Worm (Caenorhabditis elegans) whole organism, L3 larva: ENCODE data around the gene F20C5.11.
"Not testable (repeated sequence)": the region's sequence is repeated elsewhere in the genome, so short reads cannot be mapped to it uniquely, and the experiment has no call there.

Source experiments
- R02D3.7 ChIP-seq: fragments of 150-350 bp; optimal IDR thresholded peaks from 2 replicates; lab custom pipeline; 2014; ENCODE audit warnings: missing biosample characterization, missing genetic modification characterization
- ZK546.5 ChIP-seq: sonication (generic microtip); optimal IDR thresholded peaks from 2 replicates; lab custom pipeline; 2017; ENCODE audit warnings: missing biosample characterization, missing genetic modification characterization
- aly-2 ChIP-seq: fragments of 150-350 bp; optimal IDR thresholded peaks from 2 replicates; lab custom pipeline; 2014; ENCODE audit warnings: missing biosample characterization, missing genetic modification characterization
- ama-1 ChIP-seq: fragments of 150-350 bp; optimal IDR thresholded peaks from 2 replicates; lab custom pipeline; 2018
- ceh-16 ChIP-seq: sonication (generic microtip); optimal IDR thresholded peaks from 2 replicates; lab custom pipeline; 2017; ENCODE audit warnings: missing biosample characterization, missing genetic modification characterization
- ceh-28 ChIP-seq: fragments of 150-350 bp; optimal IDR thresholded peaks from 2 replicates; lab custom pipeline; 2014; ENCODE audit warnings: missing biosample characterization, missing genetic modification reagents, missing genetic modification characterization
- ceh-82 ChIP-seq: fragments of 150-350 bp; optimal IDR thresholded peaks from 2 replicates; lab custom pipeline; 2014; ENCODE audit warnings: missing biosample characterization, missing genetic modification characterization
- ceh-9 ChIP-seq: sonication (generic microtip); optimal IDR thresholded peaks from 2 replicates; lab custom pipeline; 2018; ENCODE audit warnings: missing biosample characterization, missing genetic modification characterization
- daf-12 ChIP-seq: fragments of 150-350 bp; optimal IDR thresholded peaks from 2 replicates; lab custom pipeline; 2014; ENCODE audit warnings: missing biosample characterization, missing genetic modification reagents, missing genetic modification characterization
- egl-27 ChIP-seq: sonication (generic microtip); optimal IDR thresholded peaks from 4 replicates; lab custom pipeline; 2017; ENCODE audit warnings: missing biosample characterization, missing genetic modification reagents, missing genetic modification characterization
- egl-5 ChIP-seq: fragments of 150-350 bp; optimal IDR thresholded peaks from 2 replicates; lab custom pipeline; 2017; ENCODE audit warnings: missing biosample characterization, missing genetic modification reagents, missing genetic modification characterization, inconsistent platforms
- elt-1 ChIP-seq: fragments of 150-350 bp; optimal IDR thresholded peaks from 2 replicates; lab custom pipeline; 2014; ENCODE audit warnings: missing biosample characterization, missing genetic modification characterization
- elt-2 ChIP-seq: sonication (generic microtip); optimal IDR thresholded peaks from 2 replicates; lab custom pipeline; 2016; ENCODE audit warnings: missing genetic modification reagents, mild to moderate bottlenecking, missing genetic modification characterization, missing compliant biosample characterization
- elt-3 ChIP-seq, 3 experiments: fragments of 150-350 bp in 1 of 3; sonication (generic microtip) in 2 of 3; optimal IDR thresholded peaks; 2 replicates in 2 of 3; 4 replicates in 1 of 3; lab custom pipeline; 2014 to 2017; ENCODE audit warnings: missing biosample characterization in 3 of 3, missing genetic modification characterization in 3 of 3
- fkh-2 ChIP-seq: fragments of 150-350 bp; optimal IDR thresholded peaks from 2 replicates; lab custom pipeline; 2014; ENCODE audit warnings: missing biosample characterization, missing genetic modification reagents, missing genetic modification characterization
- fos-1 ChIP-seq: fragments of 150-350 bp; optimal IDR thresholded peaks from 2 replicates; lab custom pipeline; 2014; ENCODE audit warnings: missing biosample characterization, missing genetic modification characterization
- hmg-11 ChIP-seq: sonication (generic microtip); optimal IDR thresholded peaks from 2 replicates; lab custom pipeline; 2016; ENCODE audit warnings: missing genetic modification characterization, missing compliant biosample characterization
- jun-1 ChIP-seq: fragments of 150-350 bp; optimal IDR thresholded peaks from 2 replicates; lab custom pipeline; 2014; ENCODE audit warnings: missing biosample characterization, missing genetic modification reagents, missing genetic modification characterization
- lin-15B ChIP-seq: fragments of 150-350 bp; optimal IDR thresholded peaks from 2 replicates; lab custom pipeline; 2014; ENCODE audit warnings: missing biosample characterization, missing genetic modification characterization
- lin-39 ChIP-seq: fragments of 150-350 bp; optimal IDR thresholded peaks from 2 replicates; lab custom pipeline; 2018; ENCODE audit warnings: missing biosample characterization, missing genetic modification reagents, missing genetic modification characterization
- lsy-12 ChIP-seq: sonication (generic microtip); optimal IDR thresholded peaks from 2 replicates; lab custom pipeline; 2016; ENCODE audit warnings: mild to moderate bottlenecking, missing genetic modification characterization, missing compliant biosample characterization
- mdl-1 ChIP-seq: fragments of 150-350 bp; optimal IDR thresholded peaks from 2 replicates; lab custom pipeline; 2014; ENCODE audit warnings: missing biosample characterization, missing genetic modification characterization
- nfya-1 ChIP-seq: sonication (generic microtip); optimal IDR thresholded peaks from 2 replicates; lab custom pipeline; 2017; ENCODE audit warnings: missing genetic modification characterization, mild to moderate bottlenecking, missing compliant biosample characterization, antibody characterized with exemption, moderate library complexity; ENCODE audit not compliant: insufficient read depth
- nhr-11 ChIP-seq: fragments of 150-350 bp; optimal IDR thresholded peaks from 2 replicates; lab custom pipeline; 2014; ENCODE audit warnings: missing biosample characterization, missing genetic modification characterization
- nhr-12 ChIP-seq: fragments of 150-350 bp; optimal IDR thresholded peaks from 2 replicates; lab custom pipeline; 2014; ENCODE audit warnings: missing biosample characterization, missing genetic modification characterization
- nhr-23 ChIP-seq: fragments of 150-350 bp; optimal IDR thresholded peaks from 2 replicates; lab custom pipeline; 2014; ENCODE audit warnings: missing biosample characterization, missing genetic modification reagents, missing genetic modification characterization
- nhr-237 ChIP-seq: fragments of 150-350 bp; optimal IDR thresholded peaks from 2 replicates; lab custom pipeline; 2014; ENCODE audit warnings: missing biosample characterization, missing genetic modification characterization
- nhr-25 ChIP-seq: sonication (generic microtip); optimal IDR thresholded peaks from 2 replicates; lab custom pipeline; 2017; ENCODE audit warnings: missing biosample characterization, missing genetic modification characterization
- nhr-28 ChIP-seq: fragments of 150-350 bp; optimal IDR thresholded peaks from 2 replicates; lab custom pipeline; 2014; ENCODE audit warnings: missing biosample characterization, missing genetic modification characterization
- nhr-43 ChIP-seq: sonication (generic microtip); optimal IDR thresholded peaks from 2 replicates; lab custom pipeline; 2016; ENCODE audit warnings: mild to moderate bottlenecking, missing genetic modification characterization, missing compliant biosample characterization; ENCODE audit not compliant: poor library complexity, severe bottlenecking
- nhr-77 ChIP-seq: fragments of 150-350 bp; optimal IDR thresholded peaks from 2 replicates; lab custom pipeline; 2014; ENCODE audit warnings: missing biosample characterization, missing genetic modification characterization
- pqm-1 ChIP-seq: fragments of 150-350 bp; optimal IDR thresholded peaks from 2 replicates; lab custom pipeline; 2017; ENCODE audit warnings: missing biosample characterization, missing genetic modification characterization, inconsistent platforms
- sea-2 ChIP-seq: fragments of 150-350 bp; sonication (generic microtip); optimal IDR thresholded peaks from 4 replicates; lab custom pipeline; 2014; ENCODE audit warnings: missing biosample characterization, missing genetic modification reagents, missing genetic modification characterization
- skn-1 ChIP-seq: fragments of 150-350 bp; optimal IDR thresholded peaks from 2 replicates; lab custom pipeline; 2014; ENCODE audit warnings: missing biosample characterization, missing genetic modification characterization
- snpc-4 ChIP-seq: fragments of 150-350 bp; optimal IDR thresholded peaks from 2 replicates; lab custom pipeline; 2014; ENCODE audit warnings: missing biosample characterization, missing genetic modification characterization
- tbx-2 ChIP-seq: sonication (generic microtip); optimal IDR thresholded peaks from 2 replicates; lab custom pipeline; 2016; ENCODE audit warnings: mild to moderate bottlenecking, missing genetic modification characterization, missing compliant biosample characterization
- unc-39 ChIP-seq: sonication (generic microtip); optimal IDR thresholded peaks from 4 replicates; lab custom pipeline; 2017; ENCODE audit warnings: missing biosample characterization, missing genetic modification characterization
- unc-62 ChIP-seq: fragments of 150-350 bp; sonication (generic microtip); optimal IDR thresholded peaks from 4 replicates; lab custom pipeline; 2014; ENCODE audit warnings: missing biosample characterization, missing genetic modification reagents, missing genetic modification characterization
- zag-1 ChIP-seq: fragments of 150-350 bp; optimal IDR thresholded peaks from 2 replicates; lab custom pipeline; 2014; ENCODE audit warnings: missing biosample characterization, missing genetic modification characterization
- ztf-4 ChIP-seq: fragments of 150-350 bp; optimal IDR thresholded peaks from 2 replicates; lab custom pipeline; 2014; ENCODE audit warnings: missing biosample characterization, missing genetic modification characterization

Gene F20C5.11

DNA sequence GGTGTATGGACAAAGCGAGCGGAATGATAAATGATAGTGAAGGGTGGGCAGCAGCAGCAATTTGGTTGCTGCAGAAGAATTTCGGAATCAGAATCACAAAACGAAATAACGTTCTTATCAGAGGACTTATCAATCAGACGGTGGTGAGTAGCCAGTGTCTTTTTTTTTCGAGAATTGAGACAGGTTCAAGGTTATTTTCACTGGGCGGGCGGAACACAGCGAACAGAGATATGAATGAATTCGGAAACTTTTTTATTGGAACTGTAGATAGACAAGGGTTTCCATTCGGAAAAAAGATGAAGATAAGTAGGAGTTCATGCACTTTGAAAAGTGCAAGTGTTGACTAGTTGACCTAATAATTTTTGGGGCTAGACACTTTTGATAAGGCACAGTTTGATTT lies 31.4 kb upstream of the F20C5.11 start:
- no peak for TF ChIP-seq mdl-1 (tag; lab: Kevin White, UChicago)
- TF ChIP-seq snpc-4, result no peak
- TF ChIP-seq pqm-1 (tag; lab: Kevin White, UChicago), result peak; percentile 24
- no peak for TF ChIP-seq ZK546.5 (tag; lab: Kevin White, UChicago)
- peak; percentile 37 to 99 (median 61) for TF ChIP-seq elt-3 (tag; optimal IDR thresholded peaks at IDR 0.05; lab: Kevin White, UChicago)
- peak; percentile 52 for TF ChIP-seq daf-12
- TF ChIP-seq nhr-25 (tag; lab: Kevin White, UChicago), result peak; percentile 77
- no peak for TF ChIP-seq nhr-12 (tag; lab: Kevin White, UChicago)
- peak; percentile 70 for TF ChIP-seq elt-2 (tag; lab: Kevin White, UChicago)
- no peak for TF ChIP-seq skn-1 (tag; lab: Kevin White, UChicago)
- TF ChIP-seq jun-1 (tag; lab: Kevin White, UChicago), result peak; percentile 24
- TF ChIP-seq egl-27 (tag; lab: Kevin White, UChicago), result peak; percentile 40
- peak; percentile 93 for TF ChIP-seq nhr-23
- peak; percentile 8 for TF ChIP-seq unc-62 (GFP tag; lab: Kevin White, UChicago)
- peak; percentile 37 for TF ChIP-seq elt-1 (tag; lab: Kevin White, UChicago)
- peak; percentile 3 for TF ChIP-seq ceh-28 (tag; lab: Kevin White, UChicago)
- TF ChIP-seq lsy-12 (tag; lab: Kevin White, UChicago), result peak; percentile 11
- no peak for TF ChIP-seq sea-2
- no peak for TF ChIP-seq unc-39
- no peak for TF ChIP-seq nhr-237
- peak; percentile 5 for TF ChIP-seq nfya-1
- no peak for TF ChIP-seq tbx-2 (tag; lab: Kevin White, UChicago)
- TF ChIP-seq ceh-16 (tag; lab: Kevin White, UChicago), result no peak
- no peak for TF ChIP-seq ceh-82 (tag; lab: Kevin White, UChicago)
- no peak for TF ChIP-seq aly-2 (tag; lab: Kevin White, UChicago)
- no peak for TF ChIP-seq lin-39 (tag; lab: Kevin White, UChicago)
- peak; percentile 63 for TF ChIP-seq nhr-43 (tag; lab: Kevin White, UChicago)
- no peak for TF ChIP-seq ztf-4 (tag; lab: Kevin White, UChicago)
- no peak for TF ChIP-seq nhr-28 (tag; lab: Kevin White, UChicago)
- no peak for TF ChIP-seq ceh-9
- peak; percentile 69 for TF ChIP-seq ama-1 (lab: Kevin White, UChicago)
- TF ChIP-seq R02D3.7 (tag; lab: Kevin White, UChicago), result no peak
- TF ChIP-seq nhr-77 (tag; lab: Kevin White, UChicago), result no peak
- no peak for TF ChIP-seq egl-5 (tag; lab: Kevin White, UChicago)
- peak; percentile 8 for TF ChIP-seq hmg-11 (tag; lab: Kevin White, UChicago)
- TF ChIP-seq fkh-2 (tag; lab: Kevin White, UChicago), result no peak

DNA sequence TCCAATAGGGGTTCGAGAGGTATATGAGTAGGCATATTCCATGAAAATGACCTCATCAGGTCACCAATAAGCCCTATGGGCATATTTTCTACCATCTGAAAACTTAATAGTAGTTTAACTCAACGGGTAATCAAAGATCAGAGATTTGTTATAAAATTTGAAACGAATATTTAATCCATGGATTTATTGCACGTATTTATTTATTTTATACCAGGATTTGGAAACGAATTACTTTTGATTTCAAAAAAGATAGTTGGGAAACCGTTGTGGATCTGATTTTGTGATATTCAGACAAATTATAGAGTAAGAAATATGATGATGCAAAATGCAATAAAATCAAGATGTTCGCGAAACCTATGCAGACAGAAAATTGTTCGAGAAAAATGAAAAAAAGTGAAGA lies 31.0 kb upstream of the F20C5.11 start, which contains the start of gene C33D9.3:
Gene C33D9.3 (minus strand): TSS at position 101 of the 400 bp plus-strand sequence.
- TF ChIP-seq sea-2 (no peak), lin-15B (no peak)

DNA sequence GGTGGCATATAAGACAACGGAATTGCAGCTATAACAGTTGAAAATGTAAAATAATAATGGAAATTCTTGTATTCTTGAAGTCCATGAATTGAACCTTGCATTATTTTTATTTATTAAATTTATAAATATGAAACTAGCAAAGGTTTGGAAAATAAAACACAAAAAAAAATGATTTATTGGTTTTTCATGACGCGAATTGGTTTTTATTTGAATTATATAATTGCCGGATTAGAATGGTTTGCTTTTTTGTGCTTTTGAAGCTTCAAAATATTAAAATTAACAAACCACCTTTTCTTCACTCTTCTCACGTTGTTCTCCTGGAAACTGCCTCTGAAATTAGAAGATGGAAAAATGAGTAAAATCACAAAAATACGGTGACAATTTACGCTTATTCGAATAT lies 28.3 kb upstream of the F20C5.11 start, which contains the start of gene sru-35:
Gene sru-35 (minus strand): TSS at position 101 of the 400 bp plus-strand sequence.
- TF ChIP-seq ZK546.5 (tag; lab: Kevin White, UChicago), result no peak
- no peak for TF ChIP-seq zag-1 (tag; lab: Kevin White, UChicago)
- no peak for TF ChIP-seq nhr-11 (tag; lab: Kevin White, UChicago)
- no peak for TF ChIP-seq nhr-77 (tag; lab: Kevin White, UChicago)
- no peak for TF ChIP-seq elt-1 (tag; lab: Kevin White, UChicago)

DNA sequence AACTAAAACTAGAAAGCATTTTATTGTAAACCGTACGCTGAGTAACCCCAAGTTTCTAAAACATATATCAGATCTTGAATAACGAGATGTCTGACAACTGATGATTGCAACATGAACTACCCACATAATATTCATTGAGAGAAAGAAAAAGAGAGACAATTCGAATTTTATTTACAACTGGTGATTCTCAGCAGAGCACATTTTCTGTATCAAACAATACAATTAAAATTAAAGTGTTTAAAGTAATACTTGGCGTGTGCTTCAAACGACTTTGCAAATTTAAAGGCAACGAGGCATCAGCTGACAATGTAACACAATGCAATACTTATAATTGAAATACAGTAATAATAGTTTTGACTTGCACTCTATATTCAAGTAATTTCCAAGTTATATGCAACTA lies 26.3 kb upstream of the F20C5.11 start, which contains the start of gene C33D9.10:
Gene C33D9.10 (minus strand): TSS at position 101 of the 400 bp plus-strand sequence.
- TF ChIP-seq fos-1, lin-39, lsy-12 (tag; lab: Kevin White, UChicago): not testable (repeated sequence)
